Worm (Caenorhabditis elegans) whole organism, L2 larva: ENCODE measurements around the gene pnn-1.

Experiments used
- R02D3.7 ChIP-seq: fragments of 150-350 bp; optimal IDR thresholded peaks from 2 replicates; lab custom pipeline; 2014; ENCODE audit warnings: missing biosample characterization, missing genetic modification characterization
- Y55F3AM.14 ChIP-seq: fragments of 200-800 bp; sonication (Bioruptor generic); optimal IDR thresholded peaks from 2 replicates; lab custom pipeline; 2018; ENCODE audit warnings: mild to moderate bottlenecking, missing genetic modification characterization, missing compliant biosample characterization
- ZK546.5 ChIP-seq: sonication (generic microtip); optimal IDR thresholded peaks from 2 replicates; lab custom pipeline; 2017; ENCODE audit warnings: missing biosample characterization, missing genetic modification characterization
- alr-1 ChIP-seq: fragments of 150-350 bp; optimal IDR thresholded peaks from 2 replicates; lab custom pipeline; 2014; ENCODE audit warnings: missing biosample characterization, missing genetic modification characterization
- ama-1 ChIP-seq: fragments of 150-350 bp; optimal IDR thresholded peaks from 2 replicates; lab custom pipeline; 2018; ENCODE audit warnings: inconsistent platforms
- crh-2 ChIP-seq: sonication (generic microtip); optimal IDR thresholded peaks from 2 replicates; lab custom pipeline; 2017; ENCODE audit warnings: missing biosample characterization, missing genetic modification characterization
- dmd-4 ChIP-seq: sonication (generic microtip); optimal IDR thresholded peaks from 2 replicates; lab custom pipeline; 2017; ENCODE audit warnings: missing biosample characterization, missing genetic modification characterization
- egl-27 ChIP-seq: sonication (generic microtip); optimal IDR thresholded peaks from 3 replicates; lab custom pipeline; 2017; ENCODE audit warnings: missing biosample characterization, missing genetic modification reagents, missing genetic modification characterization
- elt-1 ChIP-seq: fragments of 150-350 bp; optimal IDR thresholded peaks from 2 replicates; lab custom pipeline; 2014; ENCODE audit warnings: missing biosample characterization, missing genetic modification characterization
- elt-3 ChIP-seq: sonication (generic microtip); optimal IDR thresholded peaks from 2 replicates; lab custom pipeline; 2017; ENCODE audit warnings: missing biosample characterization, missing genetic modification characterization
- fos-1 ChIP-seq: fragments of 150-350 bp; optimal IDR thresholded peaks from 2 replicates; lab custom pipeline; 2014; ENCODE audit warnings: missing biosample characterization, missing genetic modification characterization
- gmeb-1 ChIP-seq: fragments of 150-350 bp; optimal IDR thresholded peaks from 2 replicates; lab custom pipeline; 2014; ENCODE audit warnings: missing biosample characterization, missing genetic modification characterization
- lin-11 ChIP-seq: fragments of 150-350 bp; sonication (generic microtip); optimal IDR thresholded peaks from 2 replicates; lab custom pipeline; 2014; ENCODE audit warnings: missing biosample characterization, missing genetic modification characterization, inconsistent platforms, mixed read lengths
- lin-13 ChIP-seq: fragments of 150-350 bp; optimal IDR thresholded peaks from 2 replicates; lab custom pipeline; 2014; ENCODE audit warnings: missing biosample characterization, missing genetic modification reagents, missing genetic modification characterization
- lin-39 ChIP-seq: fragments of 150-350 bp; optimal IDR thresholded peaks from 2 replicates; lab custom pipeline; 2014; ENCODE audit warnings: missing biosample characterization, missing genetic modification reagents, missing genetic modification characterization
- lsy-2 ChIP-seq, 2 experiments: fragments of 150-350 bp in 1 of 2; sonication (generic microtip) in 1 of 2; optimal IDR thresholded peaks; 2 replicates each; lab custom pipeline; 2014 to 2017; ENCODE audit warnings: missing biosample characterization in 2 of 2, missing genetic modification characterization in 2 of 2
- mab-5 ChIP-seq: fragments of 150-350 bp; optimal IDR thresholded peaks from 2 replicates; lab custom pipeline; 2014; ENCODE audit warnings: missing biosample characterization, missing genetic modification characterization
- mbf-1 ChIP-seq: sonication (generic microtip); optimal IDR thresholded peaks from 2 replicates; lab custom pipeline; 2017; ENCODE audit warnings: missing biosample characterization, missing genetic modification characterization
- mdl-1 ChIP-seq, 2 experiments: fragments of 150-350 bp in 1 of 2; sonication (generic microtip) in 1 of 2; optimal IDR thresholded peaks; 2 replicates each; lab custom pipeline; 2017; ENCODE audit warnings: missing biosample characterization in 2 of 2, missing genetic modification characterization in 2 of 2
- nhr-10 ChIP-seq: sonication (generic microtip); optimal IDR thresholded peaks from 2 replicates; lab custom pipeline; 2017; ENCODE audit warnings: missing biosample characterization, missing genetic modification characterization
- nhr-21 ChIP-seq: fragments of 150-350 bp; optimal IDR thresholded peaks from 2 replicates; lab custom pipeline; 2014; ENCODE audit warnings: missing biosample characterization, missing genetic modification characterization
- nhr-23 ChIP-seq: fragments of 150-350 bp; optimal IDR thresholded peaks from 2 replicates; lab custom pipeline; 2014; ENCODE audit warnings: missing biosample characterization, missing genetic modification reagents, missing genetic modification characterization
- nhr-237 ChIP-seq: fragments of 150-350 bp; optimal IDR thresholded peaks from 2 replicates; lab custom pipeline; 2014; ENCODE audit warnings: missing biosample characterization, missing genetic modification characterization
- nhr-25 ChIP-seq: fragments of 150-350 bp; sonication (generic microtip); optimal IDR thresholded peaks from 3 replicates; lab custom pipeline; 2014; ENCODE audit warnings: missing biosample characterization, missing genetic modification characterization
- nhr-6 ChIP-seq: fragments of 150-350 bp; optimal IDR thresholded peaks from 2 replicates; lab custom pipeline; 2014; ENCODE audit warnings: missing biosample characterization, missing genetic modification characterization
- nhr-77 ChIP-seq: fragments of 150-350 bp; optimal IDR thresholded peaks from 2 replicates; lab custom pipeline; 2014; ENCODE audit warnings: missing biosample characterization, missing genetic modification characterization
- peb-1 ChIP-seq: fragments of 150-350 bp; optimal IDR thresholded peaks from 2 replicates; lab custom pipeline; 2014; ENCODE audit warnings: missing biosample characterization, missing genetic modification characterization
- sem-4 ChIP-seq: fragments of 150-350 bp; optimal IDR thresholded peaks from 2 replicates; lab custom pipeline; 2014; ENCODE audit warnings: missing biosample characterization, missing genetic modification reagents, missing genetic modification characterization
- skn-1 ChIP-seq: sonication (generic microtip); optimal IDR thresholded peaks from 2 replicates; lab custom pipeline; 2017; ENCODE audit warnings: missing biosample characterization, missing genetic modification characterization
- sma-9 ChIP-seq, 2 experiments: fragments of 150-350 bp in 1 of 2; sonication (generic microtip) in 1 of 2; optimal IDR thresholded peaks; 2 replicates each; lab custom pipeline; 2014 to 2016; ENCODE audit warnings: missing genetic modification characterization in 2 of 2, mild to moderate bottlenecking in 1 of 2, missing biosample characterization in 1 of 2, missing compliant biosample characterization in 1 of 2, missing genetic modification reagents in 1 of 2, moderate library complexity in 1 of 2
- snpc-4 ChIP-seq: fragments of 150-350 bp; optimal IDR thresholded peaks from 2 replicates; lab custom pipeline; 2014; ENCODE audit warnings: missing biosample characterization, missing genetic modification characterization
- unc-55 ChIP-seq: fragments of 150-350 bp; sonication (generic microtip); optimal IDR thresholded peaks from 3 replicates; lab custom pipeline; 2014; ENCODE audit warnings: missing biosample characterization, missing genetic modification reagents, missing genetic modification characterization
- zag-1 ChIP-seq: fragments of 150-350 bp; optimal IDR thresholded peaks from 2 replicates; lab custom pipeline; 2014; ENCODE audit warnings: missing biosample characterization, missing genetic modification characterization
- ztf-11 ChIP-seq: sonication (generic microtip); optimal IDR thresholded peaks from 2 replicates; lab custom pipeline; 2017; ENCODE audit warnings: missing biosample characterization, missing genetic modification characterization
- ztf-4 ChIP-seq: fragments of 150-350 bp; optimal IDR thresholded peaks from 2 replicates; lab custom pipeline; 2014; ENCODE audit warnings: missing biosample characterization, missing genetic modification characterization

The pnn-1 gene

ce11 chrV:12988256-12988655 is 17.3 kb downstream of the pnn-1 start, which contains the start of gene F15B9.8:
F15B9.8 (plus strand) TSS chrV:12988556.
- TF ChIP-seq nhr-23 (tag; lab: Kevin White, UChicago), result no peak
- TF ChIP-seq dmd-4, result no peak
- TF ChIP-seq R02D3.7 (tag; lab: Kevin White, UChicago), result no peak
- no peak for TF ChIP-seq mab-5
- no peak for TF ChIP-seq nhr-6
- TF ChIP-seq elt-3 (tag; lab: Kevin White, UChicago), result no peak
- no peak for TF ChIP-seq snpc-4 (tag; lab: Kevin White, UChicago)
- TF ChIP-seq ZK546.5 (tag; lab: Kevin White, UChicago), result no peak
- no peak for TF ChIP-seq ztf-4
- TF ChIP-seq sma-9 (GFP tag; optimal IDR thresholded peaks at IDR 0.05; lab: Kevin White, UChicago), result no peak
- no peak for TF ChIP-seq sma-9 (tag; optimal IDR thresholded peaks at IDR 0.05; lab: Kevin White, UChicago)
- no peak for TF ChIP-seq lin-13 (GFP tag; lab: Kevin White, UChicago)
- TF ChIP-seq nhr-237 (tag; lab: Kevin White, UChicago), result no peak
- TF ChIP-seq ztf-11 (tag; lab: Kevin White, UChicago), result no peak
- no peak for TF ChIP-seq unc-55 (GFP tag; lab: Kevin White, UChicago)
- TF ChIP-seq elt-1 (tag; lab: Kevin White, UChicago), result no peak
- TF ChIP-seq egl-27 (tag; lab: Kevin White, UChicago), result no peak

- TF ChIP-seq peb-1 (tag; lab: Kevin White, UChicago) (no peak), dmd-4 (no peak), nhr-25 (tag; lab: Kevin White, UChicago) (peak; percentile 77)
Measured at ce11 chrV:12992891-12993290, 22.0 kb downstream of the pnn-1 start, which contains the start of the genes F15B9.11 and dsl-7. F15B9.11 (minus strand) TSS chrV:12992895. dsl-7 (plus strand) TSS chrV:12993150.

- TF ChIP-seq lin-39 (tag; lab: Kevin White, UChicago), result no peak
- TF ChIP-seq crh-2 (tag; lab: Kevin White, UChicago), result no peak
- TF ChIP-seq lsy-2 (tag; optimal IDR thresholded peaks at IDR 0.05; lab: Kevin White, UChicago), result no peak
- no peak for TF ChIP-seq nhr-77 (tag; lab: Kevin White, UChicago)
- no peak for TF ChIP-seq lin-13 (GFP tag; lab: Kevin White, UChicago)
- no peak for TF ChIP-seq nhr-10 (tag; lab: Kevin White, UChicago)
- TF ChIP-seq skn-1 (tag; lab: Kevin White, UChicago), result no peak
- no peak for TF ChIP-seq lin-11 (tag; lab: Kevin White, UChicago)
- no peak for TF ChIP-seq alr-1 (tag; lab: Kevin White, UChicago)
- TF ChIP-seq Y55F3AM.14, result no peak
- no peak for TF ChIP-seq elt-3 (tag; lab: Kevin White, UChicago)
- no peak for TF ChIP-seq ZK546.5 (tag; lab: Kevin White, UChicago)
- no peak for TF ChIP-seq sem-4 (tag; lab: Kevin White, UChicago)
- no peak for TF ChIP-seq ama-1 (lab: Kevin White, UChicago)
- TF ChIP-seq zag-1 (tag; lab: Kevin White, UChicago), result no peak
- TF ChIP-seq gmeb-1 (tag; lab: Kevin White, UChicago), result no peak
- TF ChIP-seq ztf-11 (tag; lab: Kevin White, UChicago), result no peak
- no peak for TF ChIP-seq snpc-4 (tag; lab: Kevin White, UChicago)
Measured at ce11 chrV:12995269-12995668, 24.4 kb downstream of the pnn-1 start, which contains the start of gene far-5. far-5 (plus strand) TSS chrV:12995569.

- no peak for TF ChIP-seq mbf-1 (tag; lab: Kevin White, UChicago)
- no peak for TF ChIP-seq elt-1 (tag; lab: Kevin White, UChicago)
- no peak for TF ChIP-seq nhr-10 (tag; lab: Kevin White, UChicago)
- no peak for TF ChIP-seq fos-1 (tag; lab: Kevin White, UChicago)
- TF ChIP-seq alr-1 (tag; lab: Kevin White, UChicago), result no peak
- TF ChIP-seq nhr-21, result no peak
- TF ChIP-seq elt-3 (tag; lab: Kevin White, UChicago), result no peak
- no peak for TF ChIP-seq mdl-1 (tag; optimal IDR thresholded peaks at IDR 0.05; lab: Kevin White, UChicago)
- no peak for TF ChIP-seq lin-13 (GFP tag; lab: Kevin White, UChicago)
- no peak for TF ChIP-seq gmeb-1 (tag; lab: Kevin White, UChicago)
Measured at ce11 chrV:12997422-12997821, 26.5 kb downstream of the pnn-1 start, which contains the start of gene far-3. far-3 (minus strand) TSS chrV:12997522.
